Fruit fly (Drosophila melanogaster): Measurements from ENCODE around the gene Hipk.
A peak's percentile ranks its signal among the peaks of the same experiment; 100 is the strongest.

Gene Hipk

DNA sequence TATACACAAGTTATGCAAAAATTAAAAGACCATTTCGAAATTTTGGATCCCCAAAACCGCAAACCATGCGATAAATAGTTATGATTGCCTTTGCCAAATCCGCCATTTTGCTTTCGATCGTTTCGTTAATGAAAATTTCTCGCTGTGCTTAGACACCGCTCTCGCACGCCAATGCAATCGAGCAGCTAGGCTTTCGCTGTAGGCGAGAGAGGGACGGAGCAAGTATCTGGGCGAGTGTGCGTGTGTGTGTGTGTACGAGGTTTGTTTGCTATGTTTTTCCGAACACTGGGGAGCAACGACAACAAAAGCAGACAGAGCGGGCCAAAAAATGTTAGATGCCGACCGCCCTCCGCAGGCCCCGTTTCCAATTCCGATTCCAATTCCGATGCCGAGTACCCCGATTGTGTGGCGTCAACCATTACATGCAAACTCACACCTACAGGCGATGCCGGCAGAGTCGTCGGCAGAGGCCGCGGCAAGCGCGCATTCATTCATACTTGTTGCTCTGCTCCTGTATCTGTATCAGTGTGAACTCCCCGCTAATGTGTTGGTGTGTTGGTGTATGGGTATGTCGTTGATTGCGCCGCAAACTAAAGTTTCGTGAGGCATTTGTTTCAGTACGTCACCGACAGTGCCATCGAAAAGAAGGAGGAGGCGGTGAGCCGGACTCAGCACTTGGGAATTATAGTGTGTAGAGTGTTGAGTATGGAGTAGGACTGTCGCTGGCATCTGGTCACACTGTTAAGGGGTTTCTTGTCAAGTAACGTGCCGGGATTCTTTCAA, 85.2 kb downstream of the Hipk start (continued):
- no peak; the same call in 1 of the 2 replicates for TF ChIP-seq sens-2 (GFP tag; IDR thresholded peaks at IDR 0.05)
- TF ChIP-seq CG14860 (GFP tag; IDR thresholded peaks at IDR 0.05; ENCODE audit: partially characterized antibody): no peak
- peak; percentile 36 for TF ChIP-seq Awh (GFP tag; IDR thresholded peaks at IDR 0.05)
- peak; percentile 42 for TF ChIP-seq Sox102F (GFP tag; optimal IDR thresholded peaks at IDR 0.05)
- TF ChIP-seq kni (GFP tag; optimal IDR thresholded peaks at IDR 0.05): peak; percentile 100
- no peak for TF ChIP-seq Taf1 (GFP tag; IDR thresholded peaks at IDR 0.05)
- peak; percentile 81 for TF ChIP-seq Ets65A (GFP tag)
- peak; percentile 96 for TF ChIP-seq CG13894 (tag; optimal IDR thresholded peaks at IDR 0.05)
- peak; percentile 69 for TF ChIP-seq CG8924 (tag; optimal IDR thresholded peaks at IDR 0.05)
- TF ChIP-seq CG4707 (GFP tag; optimal IDR thresholded peaks at IDR 0.05): no peak
- no peak for TF ChIP-seq gsb-n (tag; optimal IDR thresholded peaks at IDR 0.05)
- TF ChIP-seq CG2202 (tag; optimal IDR thresholded peaks at IDR 0.05): peak; percentile 12
- peak; percentile 6 for TF ChIP-seq CG18262 (tag; optimal IDR thresholded peaks at IDR 0.05)
- TF ChIP-seq run (tag; optimal IDR thresholded peaks at IDR 0.05): peak; percentile 36
- no peak for TF ChIP-seq CG9437 (GFP tag; optimal IDR thresholded peaks at IDR 0.05)
- no peak for TF ChIP-seq lov (optimal IDR thresholded peaks at IDR 0.05)
- TF ChIP-seq lov (GFP tag; IDR thresholded peaks at IDR 0.05): 0 out of 3 replicates have a peak, but pooled peaks have one; percentile 47
- no peak for TF ChIP-seq Sin3A (optimal IDR thresholded peaks at IDR 0.05)
- TF ChIP-seq CG30403 (GFP tag; optimal IDR thresholded peaks at IDR 0.05): no peak
- no peak for TF ChIP-seq CG16779 (GFP tag; IDR thresholded peaks at IDR 0.05)
- TF ChIP-seq CG30431 (GFP tag; optimal IDR thresholded peaks at IDR 0.05): peak; percentile 22
- TF ChIP-seq nerfin-2 (GFP tag; IDR thresholded peaks at IDR 0.05; ENCODE audit: partially characterized antibody): no peak
- TF ChIP-seq nmo (GFP tag; optimal IDR thresholded peaks at IDR 0.05): peak; percentile 6
- TF ChIP-seq CG31365 (tag; optimal IDR thresholded peaks at IDR 0.05): peak; percentile 50
- no peak for TF ChIP-seq prd (optimal IDR thresholded peaks at IDR 0.05)
- peak; percentile 75 for TF ChIP-seq prd (GFP tag; IDR thresholded peaks at IDR 0.05)
- no peak for TF ChIP-seq CG10565 (GFP tag; optimal IDR thresholded peaks at IDR 0.05)
- no peak for TF ChIP-seq CG7928 (GFP tag; optimal IDR thresholded peaks at IDR 0.05)
- peak; percentile 61 for TF ChIP-seq ci (GFP tag; IDR thresholded peaks at IDR 0.05)
- TF ChIP-seq lilli (GFP tag; optimal IDR thresholded peaks at IDR 0.05): peak; percentile 64
- TF ChIP-seq CG13287 (GFP tag; IDR thresholded peaks at IDR 0.05; ENCODE audit: partially characterized antibody): peak; percentile 58; the same call in 1 of the 2 replicates
- TF ChIP-seq NC2α (GFP tag; optimal IDR thresholded peaks at IDR 0.05): no peak
- TF ChIP-seq Lhr (GFP tag; optimal IDR thresholded peaks at IDR 0.05): no peak
- TF ChIP-seq twi (tag; optimal IDR thresholded peaks at IDR 0.05): no peak
- TF ChIP-seq zfh1 (GFP tag; IDR thresholded peaks at IDR 0.05): peak; percentile 57; the same call in 1 of the 3 replicates
- TF ChIP-seq CG4328 (GFP tag; optimal IDR thresholded peaks at IDR 0.05): no peak
- TF ChIP-seq tio (GFP tag; optimal IDR thresholded peaks at IDR 0.05): no peak
- TF ChIP-seq Bdp1 (GFP tag; optimal IDR thresholded peaks at IDR 0.05): peak; percentile 31
- no peak for TF ChIP-seq Sry-δ (GFP tag; optimal IDR thresholded peaks at IDR 0.05)
- TF ChIP-seq CG6689 (GFP tag; IDR thresholded peaks at IDR 0.05): peak; percentile 61
- TF ChIP-seq Pdp1 (GFP tag; optimal IDR thresholded peaks at IDR 0.05): peak; percentile 27 to 77
- 0 out of 2 replicates have a peak, but pooled peaks have one; percentile 33 for TF ChIP-seq ap (GFP tag; IDR thresholded peaks at IDR 0.05)
- TF ChIP-seq chn (GFP tag; optimal IDR thresholded peaks at IDR 0.05): peak; percentile 27
- peak; percentile 50 for TF ChIP-seq Dip3 (GFP tag; optimal IDR thresholded peaks at IDR 0.05)
- no peak; the same call in 1 of the 2 replicates for TF ChIP-seq CG32767 (GFP tag; IDR thresholded peaks at IDR 0.05)
- TF ChIP-seq CG10979 (tag; optimal IDR thresholded peaks at IDR 0.05): no peak
- peak; percentile 40; the same call in 1 of the 3 replicates for TF ChIP-seq ken (GFP tag; IDR thresholded peaks at IDR 0.05)
- peak; percentile 30 for TF ChIP-seq CG17912 (GFP tag; optimal IDR thresholded peaks at IDR 0.05)
- peak; percentile 83 for TF ChIP-seq zf30C (GFP tag; optimal IDR thresholded peaks at IDR 0.05)
- TF ChIP-seq Ssrp (tag; optimal IDR thresholded peaks at IDR 0.05): peak; percentile 17

Data from whole organism, embryonic.